Fruit fly (Drosophila melanogaster): ENCODE measurements around the gene BBS5.

Gene BBS5

DNA sequence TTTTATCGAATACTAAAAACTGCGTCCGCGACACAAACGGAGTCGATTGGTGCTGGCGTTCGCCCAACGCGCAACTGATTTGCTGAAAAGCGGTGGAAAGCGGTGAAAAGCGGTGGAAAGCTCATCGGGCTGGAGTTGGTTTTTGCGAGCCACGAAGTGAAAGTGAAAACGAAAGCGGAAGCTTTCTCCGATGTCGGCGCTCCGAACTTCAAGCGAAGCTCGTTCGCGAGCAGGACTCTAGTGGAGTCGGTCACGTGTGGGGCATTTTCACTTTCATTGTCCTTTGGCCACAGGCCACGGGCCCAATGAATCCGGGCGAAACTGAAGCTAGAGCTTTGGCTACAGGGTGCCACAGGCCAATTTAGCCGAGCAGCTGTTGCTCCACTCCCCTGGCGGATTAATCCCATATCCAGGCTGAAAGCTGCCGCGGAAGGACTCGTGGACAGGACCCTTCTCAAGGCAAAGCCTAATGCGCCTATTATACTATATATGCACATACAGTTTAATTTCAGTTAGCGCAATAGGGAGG is 47.3 kb upstream of the BBS5 start (continued):
- TF ChIP-seq ap (GFP tag; IDR thresholded peaks at IDR 0.05) (0 out of 2 replicates have a peak, but pooled peaks have one; percentile 10), lab (GFP tag; optimal IDR thresholded peaks at IDR 0.05) (peak; percentile 17)

dm6 chr3R:4771319-4771718 is 44.8 kb upstream of the BBS5 start:
- TF ChIP-seq luna (GFP tag; optimal IDR thresholded peaks at IDR 0.05), result no peak
- no peak for TF ChIP-seq CG12104 (GFP tag; optimal IDR thresholded peaks at IDR 0.05)
- TF ChIP-seq CG1832 (GFP tag; optimal IDR thresholded peaks at IDR 0.05), result no peak
- no peak for TF ChIP-seq CG1233 (GFP tag; optimal IDR thresholded peaks at IDR 0.05)
- TF ChIP-seq jing (GFP tag; optimal IDR thresholded peaks at IDR 0.05), result no peak
- no peak for TF ChIP-seq Dip3 (GFP tag; optimal IDR thresholded peaks at IDR 0.05)
- no peak for TF ChIP-seq Nf-YB (GFP tag; optimal IDR thresholded peaks at IDR 0.05)
- TF ChIP-seq CG5245 (GFP tag; optimal IDR thresholded peaks at IDR 0.05), result no peak
- TF ChIP-seq shn (GFP tag; optimal IDR thresholded peaks at IDR 0.05), result no peak
- TF ChIP-seq Ptx1 (GFP tag; IDR thresholded peaks at IDR 0.05), result no peak
- TF ChIP-seq CG7963 (GFP tag; IDR thresholded peaks at IDR 0.05; ENCODE audit: partially characterized antibody), result no peak
- TF ChIP-seq gfzf (GFP tag; optimal IDR thresholded peaks at IDR 0.05), result no peak
- no peak for TF ChIP-seq CG17385 (GFP tag; optimal IDR thresholded peaks at IDR 0.05)
- TF ChIP-seq Gsc (GFP tag; IDR thresholded peaks at IDR 0.05), result no peak
- TF ChIP-seq CG8281 (tag; optimal IDR thresholded peaks at IDR 0.05), result no peak
- TF ChIP-seq trh (GFP tag; optimal IDR thresholded peaks at IDR 0.05), result no peak
- TF ChIP-seq Bdp1 (GFP tag; optimal IDR thresholded peaks at IDR 0.05), result no peak
- no peak for TF ChIP-seq CG9609 (GFP tag; optimal IDR thresholded peaks at IDR 0.05)
- TF ChIP-seq z (GFP tag; IDR thresholded peaks at IDR 0.05), result no peak
- no peak for TF ChIP-seq gsb-n (tag; optimal IDR thresholded peaks at IDR 0.05)

- no peak for TF ChIP-seq CG10959 (GFP tag; IDR thresholded peaks at IDR 0.05)
- TF ChIP-seq lab (GFP tag; optimal IDR thresholded peaks at IDR 0.05), result peak; percentile 25
- TF ChIP-seq sens (GFP tag), result peak; percentile 8
- TF ChIP-seq Med (GFP tag), result peak; percentile 52
- peak; percentile 32 for TF ChIP-seq CG18599 (GFP tag; optimal IDR thresholded peaks at IDR 0.05)
- peak; percentile 31 for TF ChIP-seq Deaf1 (tag; optimal IDR thresholded peaks at IDR 0.05)
- TF ChIP-seq CG3281 (GFP tag; optimal IDR thresholded peaks at IDR 0.05), result peak; percentile 5
- TF ChIP-seq CG13624 (GFP tag; optimal IDR thresholded peaks at IDR 0.05), result no peak
Measured at dm6 chr3R:4773097-4773496, 43.0 kb upstream of the BBS5 start, which contains the start of gene CG44098. CG44098 (minus strand) TSS chr3R:4773197.

DNA sequence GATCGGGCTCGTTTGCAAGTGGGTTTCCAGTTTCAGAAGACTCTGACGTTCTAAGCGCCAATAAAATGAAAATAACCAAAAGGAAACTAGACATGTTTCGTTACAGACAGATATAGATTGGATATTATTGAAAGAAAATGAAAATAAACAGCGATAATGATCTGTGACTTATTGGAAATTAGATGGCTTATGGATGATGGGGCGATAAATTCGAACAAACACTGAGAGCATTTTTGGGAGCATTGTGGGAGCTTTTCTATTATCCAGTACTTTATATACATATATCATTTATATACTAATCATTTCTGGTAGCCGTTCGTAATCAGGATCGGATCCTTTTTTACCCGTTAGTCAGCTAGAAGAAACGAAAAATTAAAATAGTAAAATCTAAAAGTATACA is 41.2 kb upstream of the BBS5 start, which contains the start of gene CG44088:
Gene CG44088 (minus strand): TSS at position 101 of the 400 bp plus-strand sequence.
- TF ChIP-seq Ets65A (GFP tag) (no peak), CG2129 (GFP tag; IDR thresholded peaks at IDR 0.05; ENCODE audit: partially characterized antibody) (no peak), esg (GFP tag; conservative IDR thresholded peaks at IDR 0.05) (no peak)

dm6 chr3R:4775371-4775770 is 40.7 kb upstream of the BBS5 start:
- no peak for TF ChIP-seq Dref (GFP tag; IDR thresholded peaks at IDR 0.05)
- peak; percentile 16 for TF ChIP-seq CG12155 (GFP tag; optimal IDR thresholded peaks at IDR 0.05)
- TF ChIP-seq Ssrp (tag; optimal IDR thresholded peaks at IDR 0.05), result peak; percentile 28
- no peak for TF ChIP-seq sr (GFP tag; IDR thresholded peaks at IDR 0.05)
- TF ChIP-seq zfh2 (GFP tag; optimal IDR thresholded peaks at IDR 0.05), result peak; percentile 37
- peak; percentile 27 for TF ChIP-seq Mes4 (GFP tag; optimal IDR thresholded peaks at IDR 0.05)
- TF ChIP-seq CG14441 (GFP tag; IDR thresholded peaks at IDR 0.05), result peak; percentile 19; the same call in 1 of the 2 replicates
- peak; percentile 53 for TF ChIP-seq Meics (GFP tag; optimal IDR thresholded peaks at IDR 0.05)
- TF ChIP-seq lab (GFP tag; optimal IDR thresholded peaks at IDR 0.05), result no peak
- peak; percentile 58 for TF ChIP-seq CG7839 (tag; optimal IDR thresholded peaks at IDR 0.05)
- TF ChIP-seq Elba2 (GFP tag; optimal IDR thresholded peaks at IDR 0.05), result peak; percentile 13
- no peak for TF ChIP-seq sima (GFP tag; optimal IDR thresholded peaks at IDR 0.05)
- TF ChIP-seq nerfin-2 (GFP tag; IDR thresholded peaks at IDR 0.05; ENCODE audit: partially characterized antibody), result no peak
- peak; percentile 42 for TF ChIP-seq HmgZ (tag; optimal IDR thresholded peaks at IDR 0.05)
- TF ChIP-seq CG4328 (GFP tag; optimal IDR thresholded peaks at IDR 0.05), result no peak
